Worm (Caenorhabditis elegans): ENCODE measurements around the gene F09A5.2.

The F09A5.2 gene

DNA sequence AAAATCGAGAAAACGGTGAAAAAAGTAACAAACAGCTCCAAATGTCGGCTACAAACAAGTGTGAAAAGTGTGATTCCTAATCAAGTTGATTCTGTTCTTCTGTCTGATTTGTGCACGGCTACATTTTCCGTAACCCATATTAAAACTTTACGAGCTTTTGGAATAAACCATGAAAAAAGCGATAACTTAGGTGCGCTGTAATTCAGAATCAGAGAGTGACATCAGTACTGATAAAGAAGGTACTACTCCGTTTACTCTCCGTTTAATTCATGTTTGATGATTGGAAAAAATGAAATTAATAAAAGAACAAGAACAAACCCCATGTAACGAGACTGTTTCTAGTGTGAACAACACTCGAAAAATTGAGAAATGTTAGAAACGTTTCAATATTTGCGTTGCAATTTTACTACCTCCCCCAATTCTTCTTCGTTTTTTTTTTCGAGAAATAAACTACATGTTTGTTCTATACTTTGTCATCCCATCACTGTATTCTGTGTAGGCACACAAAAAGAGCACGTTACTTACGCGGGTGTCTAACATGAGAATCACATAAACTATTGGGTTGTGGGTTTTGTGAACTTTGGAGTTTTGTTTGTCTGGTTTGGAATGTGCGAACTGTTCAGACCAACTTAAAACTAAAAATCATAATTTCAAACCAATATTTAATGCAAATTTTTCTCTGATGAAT lies 27.6 kb downstream of the F09A5.2 start:
- TF ChIP-seq nhr-77 (tag; optimal IDR thresholded peaks at IDR 0.05) = peak; percentile 34
- no peak for TF ChIP-seq unc-86 (tag; optimal IDR thresholded peaks at IDR 0.05)
- no peak for TF ChIP-seq nhr-47 (tag; optimal IDR thresholded peaks at IDR 0.05)
- TF ChIP-seq blmp-1 (tag; optimal IDR thresholded peaks at IDR 0.05) = no peak
- TF ChIP-seq hlh-17 (GFP tag; optimal IDR thresholded peaks at IDR 0.05; ENCODE audit: borderline replicate concordance) = no peak
- no peak for TF ChIP-seq F16B12.6 (tag; optimal IDR thresholded peaks at IDR 0.05)
- no peak for TF ChIP-seq ceh-88 (GFP tag; IDR thresholded peaks at IDR 0.05)
- no peak for TF ChIP-seq zip-4 (GFP tag; optimal IDR thresholded peaks at IDR 0.05)
- TF ChIP-seq nhr-85 (tag) = peak; percentile 26
- no peak for TF ChIP-seq egl-13 (tag; optimal IDR thresholded peaks at IDR 0.05)
- no peak for TF ChIP-seq nhr-71 (tag; optimal IDR thresholded peaks at IDR 0.05)
- no peak for TF ChIP-seq egl-27 (tag; optimal IDR thresholded peaks at IDR 0.05)
- no peak for TF ChIP-seq Y116A8C.19 (tag; optimal IDR thresholded peaks at IDR 0.05; ENCODE audit: borderline replicate concordance)
- no peak for TF ChIP-seq lsy-2 (tag; optimal IDR thresholded peaks at IDR 0.05)
- peak; percentile 39 for TF ChIP-seq tbx-2 (tag; optimal IDR thresholded peaks at IDR 0.05)
- TF ChIP-seq ceh-63 (GFP tag; optimal IDR thresholded peaks at IDR 0.05) = no peak
- no peak for TF ChIP-seq lin-15B (tag; optimal IDR thresholded peaks at IDR 0.05)
- TF ChIP-seq fkh-8 (tag; optimal IDR thresholded peaks at IDR 0.05) = no peak
- TF ChIP-seq lin-14 (GFP tag; optimal IDR thresholded peaks at IDR 0.05) = peak; percentile 26
- no peak for TF ChIP-seq fos-1 (tag; optimal IDR thresholded peaks at IDR 0.05)
- no peak for TF ChIP-seq nhr-90 (tag; optimal IDR thresholded peaks at IDR 0.05; ENCODE audit: poor library complexity)
- TF ChIP-seq snu-23 (GFP tag; optimal IDR thresholded peaks at IDR 0.05) = no peak
- TF ChIP-seq aha-1 (tag; optimal IDR thresholded peaks at IDR 0.05) = no peak
- TF ChIP-seq nhr-28 (tag; optimal IDR thresholded peaks at IDR 0.05) = no peak
- TF ChIP-seq ztf-4 (tag; optimal IDR thresholded peaks at IDR 0.05) = no peak
- peak; percentile 8 for TF ChIP-seq nhr-20 (tag; optimal IDR thresholded peaks at IDR 0.05)
- no peak for TF ChIP-seq unc-30 (tag; optimal IDR thresholded peaks at IDR 0.05)
- no peak for TF ChIP-seq ces-1 (GFP tag; optimal IDR thresholded peaks at IDR 0.05)
- no peak for TF ChIP-seq lin-13 (GFP tag; optimal IDR thresholded peaks at IDR 0.05)
- TF ChIP-seq elt-2 (tag; optimal IDR thresholded peaks at IDR 0.05) = peak; percentile 32
- TF ChIP-seq nhr-237 (tag; optimal IDR thresholded peaks at IDR 0.05) = no peak
- TF ChIP-seq efl-1 (optimal IDR thresholded peaks at IDR 0.05) = no peak
- TF ChIP-seq efl-1 (GFP tag; optimal IDR thresholded peaks at IDR 0.05 in 1 of 2) = no peak
- no peak for TF ChIP-seq lir-3 (tag; optimal IDR thresholded peaks at IDR 0.05; ENCODE audit: poor library complexity)
- no peak for TF ChIP-seq grh-1 (GFP tag; IDR thresholded peaks at IDR 0.05)
- TF ChIP-seq snpc-4 (tag; optimal IDR thresholded peaks at IDR 0.05) = no peak
- TF ChIP-seq elt-3 (tag; optimal IDR thresholded peaks at IDR 0.05) = no peak
- TF ChIP-seq fkh-4 (tag; optimal IDR thresholded peaks at IDR 0.05; ENCODE audit: borderline replicate concordance) = no peak
- TF ChIP-seq isw-1 (GFP tag; IDR thresholded peaks at IDR 0.05) = no peak
- no peak for TF ChIP-seq lin-39 (tag; optimal IDR thresholded peaks at IDR 0.05)
- peak in 1 of 2 experiments; percentile 10 for TF ChIP-seq lin-35 (GFP tag; optimal IDR thresholded peaks at IDR 0.05)
- TF ChIP-seq vab-15 (tag; optimal IDR thresholded peaks at IDR 0.05) = no peak

DNA sequence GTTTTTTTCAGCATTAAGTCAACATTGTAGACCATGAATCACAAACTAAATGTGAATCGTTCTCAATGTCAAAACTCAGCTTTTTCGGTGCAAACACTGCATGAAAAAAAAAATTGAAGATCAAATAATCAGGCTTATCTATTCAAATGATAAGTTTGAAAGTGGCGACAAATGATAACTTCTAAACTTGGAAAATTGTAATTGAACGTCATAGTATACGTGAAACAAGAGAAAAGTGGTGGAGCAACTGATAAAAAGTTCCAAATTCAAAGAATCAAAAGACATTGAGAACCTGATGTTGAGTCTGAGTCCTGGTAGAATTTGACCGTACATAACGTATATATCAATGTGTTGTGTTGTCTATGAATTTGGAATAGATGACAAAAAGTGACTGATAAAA lies 28.3 kb downstream of the F09A5.2 start:
- TF ChIP-seq elt-2 (tag; optimal IDR thresholded peaks at IDR 0.05) (peak; percentile 83), isw-1 (GFP tag; IDR thresholded peaks at IDR 0.05) (no peak), lin-15B (tag; optimal IDR thresholded peaks at IDR 0.05) (no peak)

All from whole organism, L1 larva.